Worm (Caenorhabditis elegans): Measurements from ENCODE around the gene F09F9.2.
A peak's percentile ranks its signal among the peaks of the same experiment; 100 is the strongest.

The F09F9.2 gene

DNA sequence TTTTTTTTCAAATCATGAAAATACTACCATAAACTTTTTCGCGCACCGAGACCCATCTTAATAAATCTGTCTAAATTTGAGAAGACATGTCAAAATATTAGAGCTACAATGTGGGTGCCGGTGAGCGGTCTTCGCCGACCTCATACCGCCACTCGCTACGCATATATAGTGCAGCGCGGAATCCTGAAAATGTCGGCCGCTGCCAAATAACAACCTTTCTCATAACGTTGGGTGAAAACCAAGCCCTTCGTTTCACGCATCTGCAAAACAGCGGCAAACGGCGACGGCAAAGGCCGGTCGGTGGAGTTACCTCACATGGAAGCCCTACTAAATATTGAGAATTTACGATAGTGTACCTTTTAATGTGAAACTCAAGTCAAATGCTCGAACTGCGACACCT lies 8.2 kb downstream of the F09F9.2 start:
- no peak for TF ChIP-seq Y67H2A.10 (GFP tag; conservative IDR thresholded peaks at IDR 0.05)
- no peak for TF ChIP-seq snpc-4 (GFP tag; optimal IDR thresholded peaks at IDR 0.05)
- TF ChIP-seq snpc-4 (tag; optimal IDR thresholded peaks at IDR 0.05), result peak; percentile 36 to 92 (median 76)
- TF ChIP-seq ama-1 (optimal IDR thresholded peaks at IDR 0.05), result no peak
- TF ChIP-seq ama-1 (GFP tag; optimal IDR thresholded peaks at IDR 0.05), result no peak
- peak; percentile 70 for TF ChIP-seq snpc-1.1 (tag; optimal IDR thresholded peaks at IDR 0.05; ENCODE audit: insufficient read depth)
- 0 out of 2 replicates have a peak, but pooled peaks have one; percentile 10 for TF ChIP-seq zfh-2 (GFP tag; conservative IDR thresholded peaks at IDR 0.05)
- TF ChIP-seq snpc-3.4 (tag; optimal IDR thresholded peaks at IDR 0.05), result no peak
- TF ChIP-seq let-526 (GFP tag; IDR thresholded peaks at IDR 0.05), result no peak
- no peak for TF ChIP-seq nhr-27 (tag; optimal IDR thresholded peaks at IDR 0.05)
- TF ChIP-seq gei-17 (GFP tag; optimal IDR thresholded peaks at IDR 0.05), result no peak
- TF ChIP-seq chd-7 (tag; optimal IDR thresholded peaks at IDR 0.05), result no peak
- TF ChIP-seq ets-4 (GFP tag; optimal IDR thresholded peaks at IDR 0.05), result no peak

DNA sequence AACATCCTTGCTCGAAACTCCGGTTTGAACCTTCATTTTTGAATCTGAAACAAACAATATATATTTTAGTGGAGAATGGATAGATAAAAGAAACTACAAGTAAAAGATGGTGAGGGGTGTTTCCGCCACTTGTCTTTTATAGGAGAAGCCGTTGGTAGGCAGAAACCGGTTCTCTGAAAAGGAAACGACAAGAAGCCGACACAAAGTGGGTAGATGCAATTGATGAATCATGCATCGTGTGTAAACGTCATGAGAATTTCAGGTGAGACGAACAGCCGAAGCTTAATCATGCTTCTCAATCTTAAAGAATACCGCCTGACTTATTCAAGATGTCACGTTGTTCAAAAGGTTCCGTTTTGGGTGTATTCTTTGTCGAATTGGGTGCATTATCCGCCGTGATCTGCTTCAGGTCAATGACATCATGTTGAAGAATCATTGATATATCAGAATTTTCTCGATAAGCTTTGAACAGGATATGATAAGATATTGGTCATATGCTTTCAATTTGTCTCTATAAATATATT lies 9.1 kb downstream of the F09F9.2 start, which contains the start of gene R02E4.3:
Gene R02E4.3, minus strand, starts transcription at position 51 of the 524 bp plus-strand sequence.
- TF ChIP-seq attf-3 (GFP tag; conservative IDR thresholded peaks at IDR 0.05), result no peak
- TF ChIP-seq rec-8 (tag; optimal IDR thresholded peaks at IDR 0.05), result no peak
- no peak for TF ChIP-seq F22D6.2 (tag; optimal IDR thresholded peaks at IDR 0.05)
- no peak for TF ChIP-seq ama-1 (optimal IDR thresholded peaks at IDR 0.05)
- no peak for TF ChIP-seq ama-1 (GFP tag; optimal IDR thresholded peaks at IDR 0.05)
- no peak for TF ChIP-seq F37B4.10 (GFP tag; IDR thresholded peaks at IDR 0.05)
- no peak for TF ChIP-seq T26A5.8 (tag; optimal IDR thresholded peaks at IDR 0.05)

DNA sequence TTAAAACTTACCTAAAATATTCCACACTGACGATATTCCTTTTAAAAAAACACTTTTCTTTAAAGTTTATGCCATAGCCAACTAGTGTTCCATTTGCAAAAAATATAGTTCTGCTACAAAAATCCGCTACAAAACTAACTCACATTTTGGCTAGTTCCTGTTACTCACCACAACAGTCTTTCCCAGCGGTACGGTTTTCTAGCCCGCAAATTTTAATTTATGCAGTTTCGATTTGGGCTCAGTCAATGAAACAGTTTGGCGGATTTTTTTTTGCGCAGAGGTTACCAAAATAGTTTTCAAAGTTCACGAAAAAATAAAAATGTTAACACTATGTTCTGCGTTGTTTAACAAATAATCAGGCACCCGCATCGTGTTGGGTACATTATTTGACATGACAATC lies 10.0 kb downstream of the F09F9.2 start:
- TF ChIP-seq attf-5 (GFP tag; optimal IDR thresholded peaks at IDR 0.05) (no peak), mxl-1 (tag; optimal IDR thresholded peaks at IDR 0.05) (no peak), somi-1 (GFP tag; optimal IDR thresholded peaks at IDR 0.05) (no peak), hlh-26 (GFP tag; conservative IDR thresholded peaks at IDR 0.05) (no peak), Y79H2A.3 (GFP tag; conservative IDR thresholded peaks at IDR 0.05) (no peak), F37B4.10 (GFP tag; IDR thresholded peaks at IDR 0.05) (no peak), F10E7.11 (tag; optimal IDR thresholded peaks at IDR 0.05) (no peak), sdz-38 (tag; optimal IDR thresholded peaks at IDR 0.05) (no peak), lir-1 (GFP tag; conservative IDR thresholded peaks at IDR 0.05) (no peak), xnd-1 (tag; optimal IDR thresholded peaks at IDR 0.05) (no peak), ztf-26 (tag; optimal IDR thresholded peaks at IDR 0.05) (no peak), F23B12.7 (tag; optimal IDR thresholded peaks at IDR 0.05; ENCODE audit: insufficient read depth) (no peak), tbp1 (GFP tag; optimal IDR thresholded peaks at IDR 0.05) (no peak), dpl-1 (GFP tag; optimal IDR thresholded peaks at IDR 0.05) (no peak), ceh-40 (GFP tag; IDR thresholded peaks at IDR 0.05) (no peak), lin-26 (GFP tag; IDR thresholded peaks at IDR 0.05) (no peak), nhr-179 (tag; optimal IDR thresholded peaks at IDR 0.05) (no peak), snpc-4 (GFP tag; optimal IDR thresholded peaks at IDR 0.05) (no peak), snpc-4 (tag; optimal IDR thresholded peaks at IDR 0.05) (no peak)

DNA sequence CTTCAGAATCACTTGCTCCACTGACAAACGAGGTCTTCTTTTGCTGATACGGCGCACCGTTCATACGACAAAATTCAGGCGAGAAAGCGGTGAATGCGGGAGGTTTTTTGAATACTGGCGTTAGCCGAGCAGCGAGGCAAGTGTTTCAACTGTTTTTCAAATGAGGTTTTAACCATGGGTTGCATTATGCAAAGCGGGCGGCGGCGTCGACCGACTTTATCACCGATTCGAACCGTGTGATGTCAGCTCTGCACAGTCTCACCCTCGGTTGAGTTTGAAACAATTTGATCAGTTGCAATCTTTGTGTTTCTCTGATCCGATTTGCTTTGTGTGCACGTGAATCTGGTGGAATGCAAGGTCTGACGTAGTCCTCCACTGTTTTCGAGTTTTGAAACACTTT lies 10.8 kb downstream of the F09F9.2 start, which contains the start of gene clh-4:
Gene clh-4, minus strand, starts transcription at position 101 of the 400 bp plus-strand sequence.
- no peak for TF ChIP-seq F10E7.11 (tag; optimal IDR thresholded peaks at IDR 0.05)
- TF ChIP-seq ztf-26 (tag; optimal IDR thresholded peaks at IDR 0.05), result no peak
- TF ChIP-seq unc-62 (GFP tag; optimal IDR thresholded peaks at IDR 0.05), result no peak
- TF ChIP-seq D2030.7 (GFP tag; IDR thresholded peaks at IDR 0.05), result no peak
- no peak for TF ChIP-seq bed-1 (GFP tag; IDR thresholded peaks at IDR 0.05)
- TF ChIP-seq gei-17 (GFP tag; optimal IDR thresholded peaks at IDR 0.05), result no peak
- TF ChIP-seq attf-6 (GFP tag; IDR thresholded peaks at IDR 0.05), result no peak
- TF ChIP-seq ztf-25 (GFP tag; IDR thresholded peaks at IDR 0.05), result no peak
- TF ChIP-seq ceh-91 (GFP tag; IDR thresholded peaks at IDR 0.05), result no peak
